Worm (Caenorhabditis elegans) whole organism, L1 larva: ENCODE measurements around the gene srm-6.

Experiments used
- aly-2 ChIP-seq: fragments of 150-350 bp; optimal IDR thresholded peaks from 2 replicates; lab custom pipeline; 2014; ENCODE audit warnings: missing biosample characterization, missing genetic modification characterization
- ces-1 ChIP-seq: fragments of 150-350 bp; optimal IDR thresholded peaks from 2 replicates; lab custom pipeline; 2014; ENCODE audit warnings: missing biosample characterization, missing genetic modification reagents, missing genetic modification characterization
- elt-3 ChIP-seq, 6 experiments: fragments of 150-350 bp in 1 of 6; sonication (generic microtip); optimal IDR thresholded peaks; 2 replicates each; lab custom pipeline; 2017 to 2018; ENCODE audit warnings: missing biosample characterization in 6 of 6, missing genetic modification characterization in 6 of 6, inconsistent platforms in 1 of 6
- ets-5 ChIP-seq: fragments of 200-800 bp; sonication (Bioruptor generic); IDR thresholded peaks from 2 replicates; pipeline ENCODE4 v1.3.6; 2022; ENCODE audit warnings: missing genetic modification characterization, missing compliant biosample characterization
- fkh-10 ChIP-seq: sonication (generic microtip); optimal IDR thresholded peaks from 2 replicates; lab custom pipeline; 2017; ENCODE audit warnings: missing biosample characterization, missing genetic modification reagents, missing genetic modification characterization
- mdl-1 ChIP-seq, 2 experiments: fragments of 150-350 bp; optimal IDR thresholded peaks; 2 replicates each; lab custom pipeline; 2014 to 2017; ENCODE audit warnings: missing biosample characterization in 2 of 2, missing genetic modification characterization in 2 of 2, inconsistent platforms in 1 of 2
- nhr-28 ChIP-seq: fragments of 150-350 bp; optimal IDR thresholded peaks from 2 replicates; lab custom pipeline; 2014; ENCODE audit warnings: missing biosample characterization, missing genetic modification characterization
- nhr-76 ChIP-seq: sonication (generic microtip); optimal IDR thresholded peaks from 2 replicates; lab custom pipeline; 2017; ENCODE audit warnings: missing biosample characterization, missing genetic modification characterization
- nhr-77 ChIP-seq: fragments of 150-350 bp; optimal IDR thresholded peaks from 2 replicates; lab custom pipeline; 2014; ENCODE audit warnings: missing biosample characterization, missing genetic modification characterization
- snu-23 ChIP-seq: sonication (generic microtip); optimal IDR thresholded peaks from 2 replicates; lab custom pipeline; 2016; ENCODE audit warnings: missing genetic modification characterization, missing compliant biosample characterization
- sup-37 ChIP-seq: fragments of 200-800 bp; sonication (Bioruptor generic); optimal IDR thresholded peaks from 2 replicates; lab custom pipeline; 2018; ENCODE audit warnings: mild to moderate bottlenecking, missing genetic modification characterization, missing compliant biosample characterization
- unc-62 ChIP-seq: fragments of 150-350 bp; optimal IDR thresholded peaks from 2 replicates; lab custom pipeline; 2014; ENCODE audit warnings: missing biosample characterization, missing genetic modification reagents, missing genetic modification characterization
- unc-86 ChIP-seq: sonication (generic microtip); optimal IDR thresholded peaks from 2 replicates; lab custom pipeline; 2016; ENCODE audit warnings: missing genetic modification characterization, missing compliant biosample characterization
- zag-1 ChIP-seq: fragments of 150-350 bp; optimal IDR thresholded peaks from 2 replicates; lab custom pipeline; 2014; ENCODE audit warnings: missing biosample characterization, missing genetic modification characterization

DNA sequence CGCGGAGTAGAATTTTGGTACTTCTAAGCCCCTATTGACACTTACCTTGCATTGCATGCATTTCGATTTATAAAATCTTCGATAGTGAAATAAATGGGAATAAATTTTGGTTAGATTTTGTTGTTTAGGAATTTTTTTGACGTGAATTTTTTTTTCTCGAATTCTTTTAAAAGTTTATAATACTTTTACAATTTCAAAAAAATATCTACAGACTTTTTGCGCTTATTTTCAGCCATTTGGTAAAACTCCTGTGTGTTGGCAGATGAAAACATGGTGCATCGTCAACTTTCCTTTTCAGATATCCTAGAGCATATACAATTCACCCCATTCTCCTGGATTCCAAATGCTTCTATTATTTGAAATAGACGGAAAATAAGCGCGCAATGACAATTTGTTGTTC, 46.1 kb upstream of the srm-6 start, which contains the start of gene F14D7.18:
- TF ChIP-seq elt-3 (tag; optimal IDR thresholded peaks at IDR 0.05; lab: Kevin White, UChicago) (no peak), sup-37 (no peak), snu-23 (GFP tag; lab: Kevin White, UChicago) (no peak), unc-86 (tag; lab: Kevin White, UChicago) (no peak), nhr-77 (tag; lab: Kevin White, UChicago) (no peak), mdl-1 (tag; optimal IDR thresholded peaks at IDR 0.05; lab: Kevin White, UChicago) (no peak), ces-1 (GFP tag; lab: Kevin White, UChicago) (no peak), nhr-28 (tag; lab: Kevin White, UChicago) (no peak), aly-2 (tag; lab: Kevin White, UChicago) (no peak), nhr-76 (tag; lab: Kevin White, UChicago) (no peak), zag-1 (tag; lab: Kevin White, UChicago) (no peak), ets-5 (no peak), unc-62 (GFP tag; lab: Kevin White, UChicago) (no peak), fkh-10 (GFP tag; lab: Kevin White, UChicago) (no peak)
